Fruit fly (Drosophila melanogaster): ENCODE results near the gene CG31301.
A peak's percentile ranks its signal among the peaks of the same experiment; 100 is the strongest.

CG31301 gene

DNA sequence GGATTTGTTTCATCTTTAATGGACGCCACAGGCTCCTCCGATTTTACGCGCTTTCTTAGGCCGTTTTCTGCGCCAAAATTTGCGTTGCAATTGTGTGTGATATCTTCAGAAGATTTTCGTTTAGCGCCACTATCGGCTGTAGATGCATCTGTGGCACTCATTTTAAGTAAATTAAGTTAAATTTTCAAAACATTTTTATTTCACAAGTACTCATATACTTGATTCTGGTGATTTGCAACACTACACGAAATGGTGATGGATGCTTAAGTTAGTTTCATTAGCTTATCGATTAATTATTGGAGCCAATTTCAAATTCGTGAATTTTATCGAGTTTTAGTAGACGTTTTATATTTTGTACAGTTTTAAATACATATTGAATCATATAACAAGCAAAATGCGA is 17.6 kb downstream of the CG31301 start, which contains the start of gene CG6171 (continued):
- TF ChIP-seq CG4617 (GFP tag; optimal IDR thresholded peaks at IDR 0.05; ENCODE audit: borderline replicate concordance) (peak; percentile 72), Nf-YB (GFP tag; optimal IDR thresholded peaks at IDR 0.05) (no peak), phol (tag; optimal IDR thresholded peaks at IDR 0.05) (peak; percentile 41), CG10267 (tag; optimal IDR thresholded peaks at IDR 0.05) (peak; percentile 92), CG34376 (GFP tag; optimal IDR thresholded peaks at IDR 0.05) (peak; percentile 8), MESR4 (GFP tag; optimal IDR thresholded peaks at IDR 0.05) (peak; percentile 64), stwl (tag; optimal IDR thresholded peaks at IDR 0.05) (peak; percentile 61), ham (GFP tag; IDR thresholded peaks at IDR 0.05) (no peak), HmgD (GFP tag; optimal IDR thresholded peaks at IDR 0.05) (no peak), bowl (GFP tag; IDR thresholded peaks at IDR 0.05) (no peak), CG3065 (GFP tag; optimal IDR thresholded peaks at IDR 0.05) (no peak), wek (GFP tag; optimal IDR thresholded peaks at IDR 0.05) (no peak), bbx (GFP tag; IDR thresholded peaks at IDR 0.05; ENCODE audit: partially characterized antibody) (0 out of 2 replicates have a peak, but pooled peaks have one; percentile 55), dm (GFP tag; optimal IDR thresholded peaks at IDR 0.05) (no peak), CG13624 (GFP tag; optimal IDR thresholded peaks at IDR 0.05) (peak; percentile 16), sima (GFP tag; optimal IDR thresholded peaks at IDR 0.05) (no peak), btn (GFP tag; optimal IDR thresholded peaks at IDR 0.05) (no peak), HmgZ (tag; optimal IDR thresholded peaks at IDR 0.05) (peak; percentile 17), scrt (GFP tag; optimal IDR thresholded peaks at IDR 0.05) (no peak), Opbp (GFP tag; IDR thresholded peaks at IDR 0.05; ENCODE audit: partially characterized antibody) (peak; percentile 43; the same call in 1 of the 3 replicates), E2f2 (GFP tag; IDR thresholded peaks at IDR 0.05) (peak; percentile 91), Med (GFP tag) (peak; percentile 82), Xrp1 (GFP tag; IDR thresholded peaks at IDR 0.05) (0 out of 2 replicates have a peak, but pooled peaks have one; percentile 14), pzg (GFP tag; optimal IDR thresholded peaks at IDR 0.05) (peak; percentile 55), MBD-R2 (GFP tag; IDR thresholded peaks at IDR 0.05) (peak; percentile 70), Doc3 (GFP tag; IDR thresholded peaks at IDR 0.05; ENCODE audit: partially characterized antibody) (0 out of 3 replicates have a peak, but pooled peaks have one; percentile 17), CG2120 (GFP tag; optimal IDR thresholded peaks at IDR 0.05) (peak; percentile 44), lilli (GFP tag; optimal IDR thresholded peaks at IDR 0.05) (peak; percentile 28), CG6791 (GFP tag; IDR thresholded peaks at IDR 0.05; ENCODE audit: partially characterized antibody) (peak; percentile 70; the same call in 2 of the 3 replicates), CG15514 (GFP tag; optimal IDR thresholded peaks at IDR 0.05) (peak; percentile 18), nau (GFP tag; optimal IDR thresholded peaks at IDR 0.05) (no peak), CG1603 (tag; optimal IDR thresholded peaks at IDR 0.05) (peak; percentile 47), CG2116 (GFP tag; optimal IDR thresholded peaks at IDR 0.05) (peak; percentile 70), CG16813 (GFP tag; IDR thresholded peaks at IDR 0.05; ENCODE audit: partially characterized antibody) (0 out of 3 replicates have a peak, but pooled peaks have one; percentile 29), Dip2 (GFP tag; IDR thresholded peaks at IDR 0.05) (no peak), sna (GFP tag; IDR thresholded peaks at IDR 0.05; ENCODE audit: partially characterized antibody) (peak; percentile 23; the same call in 1 of the 2 replicates), Myb (GFP tag; optimal IDR thresholded peaks at IDR 0.05) (peak; percentile 37), CG13424 (tag; optimal IDR thresholded peaks at IDR 0.05) (no peak), unc-4 (GFP tag; IDR thresholded peaks at IDR 0.05; ENCODE audit: partially characterized antibody) (peak; percentile 59), CG9609 (GFP tag; optimal IDR thresholded peaks at IDR 0.05) (no peak), BEAF-32 (GFP tag; optimal IDR thresholded peaks at IDR 0.05) (peak; percentile 63), sim (GFP tag; IDR thresholded peaks at IDR 0.05) (no peak), CG14710 (tag; optimal IDR thresholded peaks at IDR 0.05) (peak; percentile 12), knrl (GFP tag; IDR thresholded peaks at IDR 0.05; ENCODE audit: partially characterized antibody) (peak; percentile 50), CG16863 (GFP tag; optimal IDR thresholded peaks at IDR 0.05) (peak; percentile 75), Sry-δ (GFP tag; optimal IDR thresholded peaks at IDR 0.05) (peak; percentile 84), HLHmδ (GFP tag; optimal IDR thresholded peaks at IDR 0.05) (no peak), CG7271 (tag; optimal IDR thresholded peaks at IDR 0.05) (no peak), Dp (GFP tag; optimal IDR thresholded peaks at IDR 0.05) (peak; percentile 82)
